Worm (Caenorhabditis elegans) whole organism, L3 larva: ENCODE results near the gene msp-58.

ENCODE experiments used
- ZK546.5 ChIP-seq: sonication (generic microtip); optimal IDR thresholded peaks from 2 replicates; lab custom pipeline; 2017; ENCODE audit warnings: missing biosample characterization, missing genetic modification characterization
- aly-2 ChIP-seq: fragments of 150-350 bp; optimal IDR thresholded peaks from 2 replicates; lab custom pipeline; 2014; ENCODE audit warnings: missing biosample characterization, missing genetic modification characterization
- ama-1 ChIP-seq: fragments of 150-350 bp; optimal IDR thresholded peaks from 2 replicates; lab custom pipeline; 2018
- ceh-82 ChIP-seq: fragments of 150-350 bp; optimal IDR thresholded peaks from 2 replicates; lab custom pipeline; 2014; ENCODE audit warnings: missing biosample characterization, missing genetic modification characterization
- ceh-9 ChIP-seq: sonication (generic microtip); optimal IDR thresholded peaks from 2 replicates; lab custom pipeline; 2018; ENCODE audit warnings: missing biosample characterization, missing genetic modification characterization
- egl-27 ChIP-seq: sonication (generic microtip); optimal IDR thresholded peaks from 4 replicates; lab custom pipeline; 2017; ENCODE audit warnings: missing biosample characterization, missing genetic modification reagents, missing genetic modification characterization
- elt-1 ChIP-seq: fragments of 150-350 bp; optimal IDR thresholded peaks from 2 replicates; lab custom pipeline; 2014; ENCODE audit warnings: missing biosample characterization, missing genetic modification characterization
- elt-2 ChIP-seq: sonication (generic microtip); optimal IDR thresholded peaks from 2 replicates; lab custom pipeline; 2016; ENCODE audit warnings: missing genetic modification reagents, mild to moderate bottlenecking, missing genetic modification characterization, missing compliant biosample characterization
- elt-3 ChIP-seq, 3 experiments: fragments of 150-350 bp in 1 of 3; sonication (generic microtip) in 2 of 3; optimal IDR thresholded peaks; 2 replicates in 2 of 3; 4 replicates in 1 of 3; lab custom pipeline; 2014 to 2017; ENCODE audit warnings: missing biosample characterization in 3 of 3, missing genetic modification characterization in 3 of 3
- eor-1 ChIP-seq, 2 experiments: fragments of 150-350 bp; optimal IDR thresholded peaks; 2 replicates each; lab custom pipeline; 2014 to 2018; ENCODE audit warnings: missing biosample characterization in 2 of 2, missing genetic modification characterization in 2 of 2
- fkh-10 ChIP-seq: sonication (generic microtip); optimal IDR thresholded peaks from 2 replicates; lab custom pipeline; 2017; ENCODE audit warnings: missing biosample characterization, missing genetic modification reagents, missing genetic modification characterization
- fkh-2 ChIP-seq: fragments of 150-350 bp; optimal IDR thresholded peaks from 2 replicates; lab custom pipeline; 2014; ENCODE audit warnings: missing biosample characterization, missing genetic modification reagents, missing genetic modification characterization
- fos-1 ChIP-seq: fragments of 150-350 bp; optimal IDR thresholded peaks from 2 replicates; lab custom pipeline; 2014; ENCODE audit warnings: missing biosample characterization, missing genetic modification characterization
- hmg-11 ChIP-seq: sonication (generic microtip); optimal IDR thresholded peaks from 2 replicates; lab custom pipeline; 2016; ENCODE audit warnings: missing genetic modification characterization, missing compliant biosample characterization
- jun-1 ChIP-seq: fragments of 150-350 bp; optimal IDR thresholded peaks from 2 replicates; lab custom pipeline; 2014; ENCODE audit warnings: missing biosample characterization, missing genetic modification reagents, missing genetic modification characterization
- lin-39 ChIP-seq: fragments of 150-350 bp; optimal IDR thresholded peaks from 2 replicates; lab custom pipeline; 2018; ENCODE audit warnings: missing biosample characterization, missing genetic modification reagents, missing genetic modification characterization
- lsy-12 ChIP-seq: sonication (generic microtip); optimal IDR thresholded peaks from 2 replicates; lab custom pipeline; 2016; ENCODE audit warnings: mild to moderate bottlenecking, missing genetic modification characterization, missing compliant biosample characterization
- mml-1 ChIP-seq: fragments of 150-350 bp; sonication (generic microtip); optimal IDR thresholded peaks from 3 replicates; lab custom pipeline; 2014; ENCODE audit warnings: missing biosample characterization, missing genetic modification characterization
- nfya-1 ChIP-seq: sonication (generic microtip); optimal IDR thresholded peaks from 2 replicates; lab custom pipeline; 2017; ENCODE audit warnings: missing genetic modification characterization, mild to moderate bottlenecking, missing compliant biosample characterization, antibody characterized with exemption, moderate library complexity; ENCODE audit not compliant: insufficient read depth
- nhr-11 ChIP-seq: fragments of 150-350 bp; optimal IDR thresholded peaks from 2 replicates; lab custom pipeline; 2014; ENCODE audit warnings: missing biosample characterization, missing genetic modification characterization
- nhr-23 ChIP-seq: fragments of 150-350 bp; optimal IDR thresholded peaks from 2 replicates; lab custom pipeline; 2014; ENCODE audit warnings: missing biosample characterization, missing genetic modification reagents, missing genetic modification characterization
- nhr-237 ChIP-seq: fragments of 150-350 bp; optimal IDR thresholded peaks from 2 replicates; lab custom pipeline; 2014; ENCODE audit warnings: missing biosample characterization, missing genetic modification characterization
- nhr-28 ChIP-seq: fragments of 150-350 bp; optimal IDR thresholded peaks from 2 replicates; lab custom pipeline; 2014; ENCODE audit warnings: missing biosample characterization, missing genetic modification characterization
- nhr-43 ChIP-seq: sonication (generic microtip); optimal IDR thresholded peaks from 2 replicates; lab custom pipeline; 2016; ENCODE audit warnings: mild to moderate bottlenecking, missing genetic modification characterization, missing compliant biosample characterization; ENCODE audit not compliant: poor library complexity, severe bottlenecking
- nhr-67 ChIP-seq: fragments of 150-350 bp; optimal IDR thresholded peaks from 2 replicates; lab custom pipeline; 2014; ENCODE audit warnings: missing biosample characterization, missing genetic modification characterization
- nhr-76 ChIP-seq: fragments of 150-350 bp; sonication (generic microtip); optimal IDR thresholded peaks from 5 replicates; lab custom pipeline; 2014; ENCODE audit warnings: missing biosample characterization, missing genetic modification characterization
- nhr-77 ChIP-seq: fragments of 150-350 bp; optimal IDR thresholded peaks from 2 replicates; lab custom pipeline; 2014; ENCODE audit warnings: missing biosample characterization, missing genetic modification characterization
- pha-4 ChIP-seq: fragments of 150-350 bp; optimal IDR thresholded peaks from 2 replicates; lab custom pipeline; 2014; ENCODE audit warnings: missing biosample characterization, missing genetic modification reagents, missing genetic modification characterization
- pqm-1 ChIP-seq: fragments of 150-350 bp; optimal IDR thresholded peaks from 2 replicates; lab custom pipeline; 2017; ENCODE audit warnings: missing biosample characterization, missing genetic modification characterization, inconsistent platforms
- sea-2 ChIP-seq: fragments of 150-350 bp; sonication (generic microtip); optimal IDR thresholded peaks from 4 replicates; lab custom pipeline; 2014; ENCODE audit warnings: missing biosample characterization, missing genetic modification reagents, missing genetic modification characterization
- skn-1 ChIP-seq: fragments of 150-350 bp; optimal IDR thresholded peaks from 2 replicates; lab custom pipeline; 2014; ENCODE audit warnings: missing biosample characterization, missing genetic modification characterization
- snpc-4 ChIP-seq: fragments of 150-350 bp; optimal IDR thresholded peaks from 2 replicates; lab custom pipeline; 2014; ENCODE audit warnings: missing biosample characterization, missing genetic modification characterization
- tbx-2 ChIP-seq: sonication (generic microtip); optimal IDR thresholded peaks from 2 replicates; lab custom pipeline; 2016; ENCODE audit warnings: mild to moderate bottlenecking, missing genetic modification characterization, missing compliant biosample characterization
- unc-62 ChIP-seq: fragments of 150-350 bp; sonication (generic microtip); optimal IDR thresholded peaks from 4 replicates; lab custom pipeline; 2014; ENCODE audit warnings: missing biosample characterization, missing genetic modification reagents, missing genetic modification characterization
- zag-1 ChIP-seq: fragments of 150-350 bp; optimal IDR thresholded peaks from 2 replicates; lab custom pipeline; 2014; ENCODE audit warnings: missing biosample characterization, missing genetic modification characterization
- ztf-11 ChIP-seq: fragments of 150-350 bp; optimal IDR thresholded peaks from 2 replicates; lab custom pipeline; 2014; ENCODE audit warnings: missing biosample characterization, missing genetic modification characterization

Gene msp-58

DNA sequence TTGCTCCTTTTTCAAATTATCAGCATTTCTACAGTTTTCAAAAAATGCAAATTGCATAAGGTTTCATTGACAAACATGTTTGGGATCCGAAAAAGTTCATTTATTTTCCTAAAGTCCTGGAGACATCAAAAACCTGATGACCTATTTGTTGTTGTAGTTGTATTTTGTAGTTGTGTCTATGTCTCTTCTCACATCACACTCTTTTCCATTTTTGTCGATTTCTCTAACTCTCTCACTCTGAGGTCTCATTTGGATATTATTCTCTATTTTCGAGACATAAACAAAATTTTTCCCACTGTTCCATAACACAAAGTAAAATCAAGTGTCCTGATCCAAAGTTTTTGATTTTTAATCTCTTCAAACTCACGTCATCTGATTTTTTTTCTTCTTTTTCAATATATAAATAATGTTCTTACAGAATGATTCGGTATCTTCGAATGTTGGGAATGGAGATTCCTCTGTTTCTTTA is 10.5 kb downstream of the msp-58 start, which contains the start of gene slc-46A:
slc-46A (plus strand) TSS at position 419 of the 469 bp plus-strand sequence.
- TF ChIP-seq fkh-2 (tag; lab: Kevin White, UChicago) (no peak), nfya-1 (tag; lab: Kevin White, UChicago) (peak; percentile 13), nhr-23 (tag; lab: Kevin White, UChicago) (peak; percentile 59), elt-2 (tag; lab: Kevin White, UChicago) (peak; percentile 50), snpc-4 (peak; percentile 48)

DNA sequence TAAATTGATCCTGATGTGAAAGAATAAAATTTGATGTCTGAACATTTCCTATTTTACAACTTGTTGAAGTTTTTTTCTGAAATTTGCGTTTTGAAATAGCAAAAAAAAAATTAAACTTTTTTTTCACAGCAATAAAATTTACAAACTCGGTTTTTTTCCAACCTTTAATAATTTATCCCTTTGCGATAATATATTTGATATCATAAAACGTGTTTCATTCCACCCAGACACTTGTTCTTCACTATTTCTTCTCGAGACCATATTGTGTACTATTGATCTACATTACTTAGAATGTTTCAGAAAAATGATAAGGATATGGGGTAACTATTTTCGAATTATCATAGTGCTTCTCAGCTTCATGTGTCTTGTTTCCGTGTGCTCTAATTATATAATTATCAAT is 17.8 kb downstream of the msp-58 start, which contains the start of gene Y4C6B.4:
Y4C6B.4 (plus strand) TSS at position 301 of the 400 bp plus-strand sequence.
- no peak for TF ChIP-seq jun-1 (tag; lab: Kevin White, UChicago)
- TF ChIP-seq nhr-76 (tag; lab: Kevin White, UChicago), result no peak
- TF ChIP-seq elt-3 (tag; optimal IDR thresholded peaks at IDR 0.05; lab: Kevin White, UChicago), result no peak
- TF ChIP-seq aly-2 (tag; lab: Kevin White, UChicago), result no peak
- no peak for TF ChIP-seq ztf-11
- TF ChIP-seq ama-1 (lab: Kevin White, UChicago), result no peak
- TF ChIP-seq nhr-11 (tag; lab: Kevin White, UChicago), result no peak
- no peak for TF ChIP-seq pha-4 (tag; lab: Kevin White, UChicago)
- no peak for TF ChIP-seq mml-1 (tag; lab: Kevin White, UChicago)
- TF ChIP-seq egl-27 (tag; lab: Kevin White, UChicago), result no peak
- TF ChIP-seq nhr-67 (tag; lab: Kevin White, UChicago), result no peak

DNA sequence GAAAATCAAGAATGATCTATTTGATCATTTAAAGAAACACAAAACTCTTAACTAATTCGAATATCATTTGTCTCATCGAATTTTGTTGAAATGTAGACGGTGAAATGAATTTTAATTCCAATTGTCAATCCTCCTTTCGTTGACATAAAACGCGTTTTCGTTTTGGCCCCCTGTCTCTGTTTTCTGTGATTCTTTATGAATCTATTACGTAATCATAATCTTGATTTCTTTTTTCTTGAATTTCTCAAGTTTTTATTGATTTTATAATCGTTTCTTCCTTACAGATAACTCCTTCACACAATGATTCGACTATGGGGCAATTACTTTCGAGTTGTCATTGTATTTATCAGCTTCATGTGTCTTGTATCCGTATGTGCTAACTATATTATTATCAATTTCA is 23.8 kb downstream of the msp-58 start, which contains the start of gene Y4C6B.3:
Y4C6B.3 (plus strand) TSS at position 301 of the 400 bp plus-strand sequence.
- no peak for TF ChIP-seq aly-2 (tag; lab: Kevin White, UChicago)
- TF ChIP-seq fos-1, result no peak
- no peak for TF ChIP-seq ZK546.5 (tag; lab: Kevin White, UChicago)
- TF ChIP-seq pqm-1 (tag; lab: Kevin White, UChicago), result no peak
- TF ChIP-seq lsy-12 (tag; lab: Kevin White, UChicago), result no peak
- no peak for TF ChIP-seq snpc-4
- no peak for TF ChIP-seq hmg-11 (tag; lab: Kevin White, UChicago)
- no peak for TF ChIP-seq skn-1
- no peak for TF ChIP-seq nhr-11 (tag; lab: Kevin White, UChicago)
- TF ChIP-seq mml-1 (tag; lab: Kevin White, UChicago), result no peak
- no peak for TF ChIP-seq ceh-9 (tag; lab: Kevin White, UChicago)
- TF ChIP-seq elt-2 (tag; lab: Kevin White, UChicago), result no peak
- no peak for TF ChIP-seq nhr-43

DNA sequence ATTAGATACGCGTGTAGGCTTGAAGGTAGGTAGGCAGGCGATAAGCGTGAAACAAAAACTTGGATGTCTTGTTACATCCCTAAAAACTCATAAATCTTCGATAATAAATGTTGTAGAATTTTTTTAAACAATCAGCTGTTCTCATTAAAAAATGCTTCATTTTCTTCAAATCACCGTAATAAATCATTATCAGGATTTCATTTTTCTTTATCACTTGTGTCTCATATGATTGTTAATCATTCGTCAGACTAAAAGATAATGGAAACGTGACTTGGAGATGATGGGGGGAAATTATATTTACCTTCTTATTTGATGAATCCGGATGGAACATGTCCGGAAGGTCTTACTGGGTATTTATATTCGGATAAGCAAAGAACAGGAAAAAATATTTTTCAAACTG is 25.1 kb downstream of the msp-58 start:
- TF ChIP-seq elt-1 (tag; lab: Kevin White, UChicago) (no peak), ztf-11 (no peak), nhr-77 (tag; lab: Kevin White, UChicago) (no peak), nfya-1 (tag; lab: Kevin White, UChicago) (no peak), zag-1 (no peak), ceh-82 (tag; lab: Kevin White, UChicago) (no peak), nhr-67 (tag; lab: Kevin White, UChicago) (no peak), eor-1 (tag; optimal IDR thresholded peaks at IDR 0.05; lab: Kevin White, UChicago) (no peak), tbx-2 (tag; lab: Kevin White, UChicago) (no peak), sea-2 (no peak), unc-62 (no peak), egl-27 (tag; lab: Kevin White, UChicago) (no peak), mml-1 (tag; lab: Kevin White, UChicago) (no peak), fkh-10 (GFP tag; lab: Kevin White, UChicago) (no peak), lin-39 (no peak), fos-1 (no peak), nhr-237 (tag; lab: Kevin White, UChicago) (no peak), nhr-28 (tag; lab: Kevin White, UChicago) (no peak)
